Worm (Caenorhabditis elegans): ENCODE data around the gene rpb-9.

rpb-9 gene

DNA sequence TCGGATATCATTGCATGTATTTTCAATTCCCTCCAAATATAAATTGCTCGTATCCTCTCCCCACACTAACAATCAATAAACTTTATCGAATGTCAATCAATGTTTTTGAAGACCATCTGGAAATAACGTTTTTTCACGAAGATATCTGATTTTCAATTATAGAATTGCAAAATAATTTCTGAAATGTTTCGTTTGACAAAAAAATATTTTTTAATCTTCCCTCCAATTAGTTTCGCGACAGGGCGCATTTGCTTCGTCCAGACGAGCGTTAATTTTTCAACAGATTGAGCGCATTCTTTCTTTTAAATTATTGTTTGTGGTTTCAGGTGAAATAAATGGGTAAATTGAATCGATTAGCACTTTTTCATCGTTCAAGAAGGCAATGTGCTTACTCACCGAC is 19.0 kb upstream of the rpb-9 start, which contains the start of gene vars-1 (continued):
- TF ChIP-seq Y53G8AR.9 (GFP tag; conservative IDR thresholded peaks at IDR 0.05) (no peak; the same call in 1 of the 2 replicates), repo-1 (tag; optimal IDR thresholded peaks at IDR 0.05) (no peak), F39B2.1 (GFP tag; IDR thresholded peaks at IDR 0.05) (no peak), mes-4 (tag; optimal IDR thresholded peaks at IDR 0.05) (no peak), him-1 (tag; optimal IDR thresholded peaks at IDR 0.05) (no peak), ztf-28 (GFP tag; IDR thresholded peaks at IDR 0.05) (no peak), attf-3 (GFP tag; conservative IDR thresholded peaks at IDR 0.05) (no peak), ztf-6 (GFP tag; IDR thresholded peaks at IDR 0.05) (no peak), nhr-27 (tag; optimal IDR thresholded peaks at IDR 0.05) (no peak), F55B11.4 (tag; optimal IDR thresholded peaks at IDR 0.05; ENCODE audit: borderline replicate concordance, insufficient read depth) (no peak), lir-1 (GFP tag; conservative IDR thresholded peaks at IDR 0.05) (no peak), aptf-3 (GFP tag; IDR thresholded peaks at IDR 0.05) (no peak), efl-1 (GFP tag; optimal IDR thresholded peaks at IDR 0.05) (peak; percentile 69), Y79H2A.3 (GFP tag; conservative IDR thresholded peaks at IDR 0.05) (no peak), Y56A3A.18 (GFP tag; IDR thresholded peaks at IDR 0.05) (0 out of 2 replicates have a peak, but pooled peaks have one; percentile 26), tbp1 (GFP tag; optimal IDR thresholded peaks at IDR 0.05) (peak; percentile 6), nhr-120 (GFP tag; IDR thresholded peaks at IDR 0.05) (no peak), hmg-1.2 (GFP tag; IDR thresholded peaks at IDR 0.05) (no peak), egl-44 (GFP tag; IDR thresholded peaks at IDR 0.05) (no peak), let-526 (GFP tag; IDR thresholded peaks at IDR 0.05) (no peak), attf-6 (GFP tag; IDR thresholded peaks at IDR 0.05) (peak; percentile 56; the same call in 1 of the 2 replicates), snpc-1.1 (tag; optimal IDR thresholded peaks at IDR 0.05; ENCODE audit: insufficient read depth) (peak; percentile 43), chd-7 (tag; optimal IDR thresholded peaks at IDR 0.05) (no peak), atf-7 (tag; optimal IDR thresholded peaks at IDR 0.05) (no peak), F49E8.2 (tag; optimal IDR thresholded peaks at IDR 0.05; ENCODE audit: insufficient read depth) (peak; percentile 77), hlh-26 (GFP tag; conservative IDR thresholded peaks at IDR 0.05) (no peak), mxl-1 (tag; optimal IDR thresholded peaks at IDR 0.05) (no peak), ets-4 (GFP tag; optimal IDR thresholded peaks at IDR 0.05) (no peak), B0336.3 (GFP tag; IDR thresholded peaks at IDR 0.05) (peak; percentile 55), madf-6 (GFP tag; IDR thresholded peaks at IDR 0.05) (peak; percentile 58), C06A6.2 (GFP tag; conservative IDR thresholded peaks at IDR 0.05) (no peak), aptf-2 (GFP tag; conservative IDR thresholded peaks at IDR 0.05) (no peak), cebp-2 (GFP tag; IDR thresholded peaks at IDR 0.05) (no peak), ama-1 (optimal IDR thresholded peaks at IDR 0.05) (no peak), ama-1 (GFP tag; optimal IDR thresholded peaks at IDR 0.05) (no peak), lin-35 (GFP tag; optimal IDR thresholded peaks at IDR 0.05) (peak in 2 of 3 experiments; percentile 18 to 77), F33H1.4 (GFP tag; IDR thresholded peaks at IDR 0.05) (peak; percentile 35; the same call in 1 of the 2 replicates), hsf-1 (GFP tag; IDR thresholded peaks at IDR 0.05) (peak; percentile 82), ekl-4 (GFP tag; IDR thresholded peaks at IDR 0.05) (0 out of 2 replicates have a peak, but pooled peaks have one; percentile 47), K12H6.12 (tag; optimal IDR thresholded peaks at IDR 0.05) (no peak), mel-28 (tag; optimal IDR thresholded peaks at IDR 0.05; ENCODE audit: borderline replicate concordance) (no peak), unc-130 (GFP tag; optimal IDR thresholded peaks at IDR 0.05) (no peak), D2030.7 (GFP tag; IDR thresholded peaks at IDR 0.05) (0 out of 2 replicates have a peak, but pooled peaks have one; percentile 28), nfya-1 (tag; optimal IDR thresholded peaks at IDR 0.05; ENCODE audit: borderline replicate concordance, insufficient read depth) (no peak), lsl-1 (GFP tag; optimal IDR thresholded peaks at IDR 0.05) (peak; percentile 53), zim-3 (tag; optimal IDR thresholded peaks at IDR 0.05) (no peak), madf-8 (GFP tag; conservative IDR thresholded peaks at IDR 0.05) (no peak), ztf-22 (GFP tag; optimal IDR thresholded peaks at IDR 0.05) (no peak), fkh-3 (tag; optimal IDR thresholded peaks at IDR 0.05) (no peak)

All from whole organism, young adult.